Fruit fly (Drosophila melanogaster) whole organism, embryonic: ENCODE data around the gene CG32176.

Source experiments
- Atf3 ChIP-seq: fragments of 200-800 bp; sonication (Bioruptor generic); optimal IDR thresholded peaks from 3 replicates; lab custom pipeline; 2016; ENCODE audit warnings: missing biosample characterization, missing genetic modification characterization
- Bgb ChIP-seq: fragments of 200-800 bp; sonication (Bioruptor generic); IDR thresholded peaks from 2 replicates; pipeline ENCODE4 v1.3.6; 2022; ENCODE audit warnings: missing biosample characterization, missing genetic modification characterization; ENCODE audit not compliant: partially characterized antibody
- CG10209 ChIP-seq: fragments of 200-800 bp; sonication (Bioruptor generic); optimal IDR thresholded peaks from 3 replicates; lab custom pipeline; 2017; ENCODE audit warnings: missing biosample characterization, mild to moderate bottlenecking, missing genetic modification characterization, missing genetic modification reagents
- CG12299 ChIP-seq: fragments of 200-800 bp; sonication (Bioruptor generic); optimal IDR thresholded peaks from 2 replicates; lab custom pipeline; 2018; ENCODE audit warnings: missing biosample characterization, mild to moderate bottlenecking, missing genetic modification characterization
- CG15269 ChIP-seq: fragments of 200-800 bp; sonication (Bioruptor generic); optimal IDR thresholded peaks from 2 replicates; lab custom pipeline; 2018; ENCODE audit warnings: missing biosample characterization, mild to moderate bottlenecking, missing genetic modification characterization, moderate library complexity
- CG15514 ChIP-seq: fragments of 200-800 bp; sonication (Bioruptor generic); optimal IDR thresholded peaks from 3 replicates; lab custom pipeline; 2017; ENCODE audit warnings: missing biosample characterization, missing genetic modification characterization, mild to moderate bottlenecking, moderate library complexity, missing genetic modification reagents
- CG16815 ChIP-seq: fragments of 200-800 bp; sonication (Bioruptor generic); optimal IDR thresholded peaks from 3 replicates; lab custom pipeline; 2017; ENCODE audit warnings: missing biosample characterization, mild to moderate bottlenecking, missing genetic modification characterization
- CG16863 ChIP-seq: fragments of 200-800 bp; sonication (Bioruptor generic); optimal IDR thresholded peaks from 3 replicates; lab custom pipeline; 2016; ENCODE audit warnings: missing biosample characterization, missing genetic modification characterization
- CG17361 ChIP-seq: fragments of 200-800 bp; sonication (Bioruptor generic); IDR thresholded peaks from 3 replicates; pipeline ENCODE4 v1.3.6; 2022; ENCODE audit warnings: missing biosample characterization, missing genetic modification characterization
- CG30431 ChIP-seq: fragments of 200-800 bp; sonication (Bioruptor generic); optimal IDR thresholded peaks from 2 replicates; lab custom pipeline; 2017; ENCODE audit warnings: missing biosample characterization, missing genetic modification characterization
- CG33213 ChIP-seq: fragments of 200-800 bp; sonication (Bioruptor generic); optimal IDR thresholded peaks from 3 replicates; lab custom pipeline; 2016; ENCODE audit warnings: missing biosample characterization, missing genetic modification characterization
- CG5953 ChIP-seq: fragments of 200-800 bp; sonication (Bioruptor generic); IDR thresholded peaks from 2 replicates; pipeline ENCODE4 v1.3.6; 2022; ENCODE audit warnings: missing biosample characterization, missing genetic modification characterization
- CG6765 ChIP-seq: fragments of 200-800 bp; sonication (Bioruptor generic); optimal IDR thresholded peaks from 3 replicates; lab custom pipeline; 2017; ENCODE audit warnings: missing biosample characterization, mild to moderate bottlenecking, missing genetic modification characterization
- CG8089 ChIP-seq: fragments of 200-800 bp; sonication (Bioruptor generic); optimal IDR thresholded peaks from 3 replicates; lab custom pipeline; 2016; ENCODE audit warnings: missing biosample characterization, missing genetic modification characterization
- D19B ChIP-seq: fragments of 200-800 bp; sonication (Bioruptor generic); optimal IDR thresholded peaks from 2 replicates; lab custom pipeline; 2017; ENCODE audit warnings: missing biosample characterization, mild to moderate bottlenecking, missing genetic modification characterization
- Dbx ChIP-seq: fragments of 200-800 bp; sonication (Bioruptor generic); IDR thresholded peaks from 3 replicates; pipeline ENCODE4 v1.3.6; 2022; ENCODE audit warnings: missing biosample characterization, missing genetic modification characterization
- Doc2 ChIP-seq: fragments of 200-800 bp; sonication (Bioruptor generic); IDR thresholded peaks from 2 replicates; pipeline ENCODE4 v1.3.6; 2022; ENCODE audit warnings: missing biosample characterization, missing genetic modification characterization
- Elba2 ChIP-seq: fragments of 200-800 bp; sonication (Bioruptor generic); optimal IDR thresholded peaks from 3 replicates; lab custom pipeline; 2016; ENCODE audit warnings: missing biosample characterization, missing genetic modification characterization
- Fer2 ChIP-seq: fragments of 200-800 bp; sonication (Bioruptor generic); optimal IDR thresholded peaks from 2 replicates; lab custom pipeline; 2018; ENCODE audit warnings: missing biosample characterization, mild to moderate bottlenecking, missing genetic modification characterization, moderate library complexity
- HLH3B ChIP-seq: fragments of 200-800 bp; sonication (Bioruptor generic); IDR thresholded peaks from 2 replicates; pipeline ENCODE4 v1.3.6; 2022; ENCODE audit warnings: missing biosample characterization, missing genetic modification characterization
- HmgZ ChIP-seq: fragments of 200-800 bp; sonication (Bioruptor generic); optimal IDR thresholded peaks from 2 replicates; lab custom pipeline; 2018; ENCODE audit warnings: missing biosample characterization, mild to moderate bottlenecking, missing genetic modification characterization
- Mrtf ChIP-seq: fragments of 200-800 bp; sonication (Bioruptor generic); IDR thresholded peaks from 3 replicates; pipeline ENCODE4 v1.3.6; 2022; ENCODE audit warnings: missing biosample characterization, missing genetic modification characterization
- NC2α ChIP-seq: fragments of 200-800 bp; sonication (Bioruptor generic); optimal IDR thresholded peaks from 2 replicates; lab custom pipeline; 2016; ENCODE audit warnings: missing biosample characterization, missing genetic modification characterization
- Neu2 ChIP-seq: fragments of 200-800 bp; sonication (Bioruptor generic); optimal IDR thresholded peaks from 3 replicates; lab custom pipeline; 2016; ENCODE audit warnings: missing biosample characterization, missing genetic modification characterization, borderline replicate concordance
- Nf-YB ChIP-seq: fragments of 200-800 bp; sonication (Bioruptor generic); optimal IDR thresholded peaks from 3 replicates; lab custom pipeline; 2019; ENCODE audit warnings: missing biosample characterization, mild to moderate bottlenecking, missing genetic modification characterization, moderate library complexity
- Taf1 ChIP-seq: fragments of 200-800 bp; sonication (Bioruptor generic); IDR thresholded peaks from 2 replicates; pipeline ENCODE4 v1.3.6; 2022; ENCODE audit warnings: missing biosample characterization, missing genetic modification characterization
- al ChIP-seq: fragments of 200-800 bp; sonication (Bioruptor generic); IDR thresholded peaks from 2 replicates; pipeline ENCODE4 v1.3.6; 2022; ENCODE audit warnings: missing biosample characterization, missing genetic modification characterization
- ara ChIP-seq: fragments of 200-800 bp; sonication (Bioruptor generic); IDR thresholded peaks from 2 replicates; pipeline ENCODE4 v1.3.6; 2022; ENCODE audit warnings: missing biosample characterization, missing genetic modification characterization
- cad ChIP-seq: fragments of >200 bp; optimal IDR thresholded peaks from 2 replicates; lab custom pipeline; 2017; ENCODE audit warnings: missing biosample characterization, missing genetic modification characterization
- caup ChIP-seq: fragments of 200-800 bp; sonication (Bioruptor generic); optimal IDR thresholded peaks from 3 replicates; lab custom pipeline; 2017; ENCODE audit warnings: missing biosample characterization, mild to moderate bottlenecking, missing genetic modification characterization, moderate library complexity; ENCODE audit not compliant: severe bottlenecking
- chm ChIP-seq: fragments of 200-800 bp; sonication (Bioruptor generic); IDR thresholded peaks from 2 replicates; pipeline ENCODE4 v1.3.6; 2022; ENCODE audit warnings: missing biosample characterization, missing genetic modification characterization
- da ChIP-seq: fragments of 200-800 bp; sonication (Bioruptor generic); optimal IDR thresholded peaks from 2 replicates; lab custom pipeline; 2016; ENCODE audit warnings: missing biosample characterization, missing genetic modification characterization
- eve ChIP-seq, 2 experiments: fragments of >200 bp; optimal IDR thresholded peaks; 2 replicates each; lab custom pipeline; 2017; ENCODE audit warnings: missing biosample characterization in 2 of 2, missing genetic modification characterization in 2 of 2
- fd64A ChIP-seq: fragments of 200-800 bp; sonication (Bioruptor generic); optimal IDR thresholded peaks from 3 replicates; lab custom pipeline; 2018; ENCODE audit warnings: missing biosample characterization, mild to moderate bottlenecking, missing genetic modification characterization
- gt ChIP-seq: fragments of 200-800 bp; sonication (Bioruptor generic); IDR thresholded peaks from 2 replicates; pipeline ENCODE4 v1.3.6; 2022; ENCODE audit warnings: missing biosample characterization, missing genetic modification characterization
- insv ChIP-seq, 2 experiments: fragments of 200-800 bp; sonication (Bioruptor generic); optimal IDR thresholded peaks; 3 replicates each; lab custom pipeline; 2016 to 2018; ENCODE audit warnings: missing biosample characterization in 2 of 2, missing genetic modification characterization in 2 of 2
- luna ChIP-seq: fragments of 200-800 bp; sonication (Bioruptor generic); optimal IDR thresholded peaks from 2 replicates; lab custom pipeline; 2016; ENCODE audit warnings: missing biosample characterization, missing genetic modification characterization
- odd ChIP-seq: fragments of 200-800 bp; sonication (Bioruptor generic); optimal IDR thresholded peaks from 2 replicates; lab custom pipeline; 2017; ENCODE audit warnings: missing biosample characterization, mild to moderate bottlenecking, missing genetic modification characterization
- otp ChIP-seq: fragments of 200-800 bp; sonication (Bioruptor generic); IDR thresholded peaks from 3 replicates; pipeline ENCODE4, ENCODE4 v1.3.6; 2022; ENCODE audit warnings: missing biosample characterization, missing genetic modification characterization
- pfk ChIP-seq: fragments of 200-800 bp; sonication (Bioruptor generic); optimal IDR thresholded peaks from 2 replicates; lab custom pipeline; 2018; ENCODE audit warnings: missing biosample characterization, mild to moderate bottlenecking, missing genetic modification characterization, moderate library complexity
- pho ChIP-seq: fragments of 200-800 bp; sonication (Bioruptor generic); optimal IDR thresholded peaks from 2 replicates; lab custom pipeline; 2016; ENCODE audit warnings: missing biosample characterization, missing genetic modification characterization
- run ChIP-seq: fragments of 200-800 bp; sonication (Bioruptor generic); optimal IDR thresholded peaks from 3 replicates; lab custom pipeline; 2018; ENCODE audit warnings: missing biosample characterization, mild to moderate bottlenecking, missing genetic modification characterization
- sd ChIP-seq: fragments of 200-800 bp; sonication (Bioruptor generic); optimal IDR thresholded peaks from 3 replicates; lab custom pipeline; 2018; ENCODE audit warnings: missing biosample characterization, mild to moderate bottlenecking, missing genetic modification characterization, moderate library complexity
- shn ChIP-seq: fragments of 200-800 bp; sonication (Bioruptor generic); optimal IDR thresholded peaks from 3 replicates; lab custom pipeline; 2016; ENCODE audit warnings: missing biosample characterization, missing genetic modification characterization
- sim ChIP-seq: fragments of 200-800 bp; sonication (Bioruptor generic); IDR thresholded peaks from 2 replicates; pipeline ENCODE4 v1.3.6; 2022; ENCODE audit warnings: missing biosample characterization, missing genetic modification characterization
- so ChIP-seq: fragments of 200-800 bp; sonication (Bioruptor generic); IDR thresholded peaks from 3 replicates; pipeline ENCODE4 v1.3.6; 2022; ENCODE audit warnings: missing biosample characterization, missing genetic modification characterization
- stwl ChIP-seq: fragments of 200-800 bp; sonication (Bioruptor generic); optimal IDR thresholded peaks from 3 replicates; lab custom pipeline; 2018; ENCODE audit warnings: missing biosample characterization, mild to moderate bottlenecking, missing genetic modification characterization, moderate library complexity
- tgo ChIP-seq: fragments of 200-800 bp; sonication (Bioruptor generic); IDR thresholded peaks from 3 replicates; pipeline ENCODE4 v1.3.6; 2022; ENCODE audit warnings: missing biosample characterization, missing genetic modification characterization
- wdn ChIP-seq: fragments of 200-800 bp; sonication (Bioruptor generic); IDR thresholded peaks from 2 replicates; pipeline ENCODE4 v1.3.6; 2022; ENCODE audit warnings: missing biosample characterization, missing genetic modification characterization

Gene CG32176

DNA sequence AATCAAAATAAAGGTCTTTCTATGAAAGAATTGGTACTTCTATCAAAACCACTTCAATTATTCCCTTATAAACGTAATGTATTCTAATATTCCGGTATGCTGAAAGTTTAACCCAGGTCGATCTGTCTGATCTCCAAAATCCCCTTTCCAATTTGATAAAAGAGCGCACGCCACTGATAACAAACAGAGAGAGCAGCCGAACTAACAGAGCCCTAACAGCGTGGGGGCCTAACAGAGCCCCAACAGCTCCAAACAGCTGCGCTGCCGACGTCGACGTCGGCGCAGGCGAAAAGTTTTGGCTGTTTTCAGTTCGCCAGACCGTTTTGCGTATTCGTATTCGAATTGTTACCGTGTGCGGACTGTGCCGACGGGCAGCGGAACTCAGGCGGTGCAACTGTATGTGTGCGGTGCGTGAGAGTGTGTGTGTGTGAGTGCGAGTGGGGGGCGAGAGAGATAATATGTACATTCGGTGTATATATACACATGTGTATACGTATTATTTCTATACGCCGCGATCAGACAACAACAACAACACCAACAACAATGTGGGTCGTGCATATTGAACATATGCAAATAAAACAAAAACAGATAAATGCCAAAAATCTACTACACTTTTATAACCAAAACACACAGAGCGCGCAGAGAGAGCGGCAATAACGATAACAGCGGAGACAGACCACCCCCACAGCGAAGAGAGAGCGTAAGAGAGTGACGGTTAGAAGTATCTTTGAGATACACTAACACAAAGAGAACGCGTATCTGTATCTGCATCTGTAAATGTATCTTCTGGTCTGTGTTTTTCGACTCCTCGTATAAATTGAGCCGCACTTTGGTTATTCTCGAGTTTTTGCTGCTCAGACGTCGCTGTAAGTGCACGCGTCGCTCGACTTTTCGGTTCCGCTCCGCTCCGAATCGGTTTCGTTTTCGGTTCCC is 53.4 kb downstream of the CG32176 start, which contains the start of gene Oatp74D (continued):
- TF ChIP-seq otp (GFP tag; lab: Robert Waterston, UW) (peak; percentile 62; the same call in 1 of the 3 replicates), sd (peak; percentile 96), gt (no peak), Neu2 (GFP tag; lab: Kevin White, UChicago) (no peak), CG16815 (GFP tag; lab: Kevin White, UChicago) (no peak), odd (peak; percentile 61), tgo (GFP tag; lab: Robert Waterston, UW) (0 out of 3 replicates have a peak, but pooled peaks have one; percentile 16), NC2α (GFP tag; lab: Kevin White, UChicago) (peak; percentile 48), CG8089 (GFP tag; lab: Kevin White, UChicago) (no peak), fd64A (peak; percentile 80), luna (GFP tag; lab: Kevin White, UChicago) (no peak), al (GFP tag; lab: Robert Waterston, UW) (no peak), pfk (GFP tag; lab: Kevin White, UChicago) (no peak), eve (GFP tag; optimal IDR thresholded peaks at IDR 0.05; lab: Kevin White, UChicago) (no peak), insv (GFP tag; optimal IDR thresholded peaks at IDR 0.05; lab: Kevin White, UChicago) (peak in 1 of 2 experiments; percentile 61), Dbx (GFP tag; lab: Robert Waterston, UW) (peak; percentile 45; the same call in 1 of the 3 replicates), CG33213 (GFP tag; lab: Kevin White, UChicago) (no peak), chm (GFP tag; lab: Robert Waterston, UW) (peak; percentile 43; the same call in 1 of the 2 replicates), HLH3B (GFP tag; lab: Robert Waterston, UW) (peak; percentile 43; the same call in 1 of the 2 replicates), CG17361 (GFP tag; lab: Robert Waterston, UW) (no peak; the same call in 2 of the 3 replicates), pho (peak; percentile 5), stwl (tag; lab: Kevin White, UChicago) (no peak), Atf3 (GFP tag; lab: Kevin White, UChicago) (no peak), ara (GFP tag; lab: Robert Waterston, UW) (no peak; the same call in 1 of the 2 replicates), CG30431 (GFP tag; lab: Kevin White, UChicago) (no peak), Doc2 (no peak), so (peak; percentile 69; the same call in 2 of the 3 replicates), HmgZ (tag; lab: Kevin White, UChicago) (peak; percentile 69), wdn (GFP tag; lab: Robert Waterston, UW) (no peak; the same call in 1 of the 2 replicates), cad (GFP tag; lab: Kevin White, UChicago) (no peak), da (GFP tag; lab: Kevin White, UChicago) (no peak), Nf-YB (GFP tag; lab: Kevin White, UChicago) (peak; percentile 0), Fer2 (no peak), D19B (GFP tag; lab: Kevin White, UChicago) (no peak), Mrtf (GFP tag; lab: Robert Waterston, UW) (no peak), Bgb (GFP tag; lab: Robert Waterston, UW) (peak; percentile 68; the same call in 1 of the 2 replicates), caup (peak; percentile 63), run (tag; lab: Kevin White, UChicago) (no peak), shn (GFP tag; lab: Kevin White, UChicago) (no peak), CG15269 (tag; lab: Kevin White, UChicago) (peak; percentile 5), Taf1 (GFP tag; lab: Robert Waterston, UW) (no peak), CG10209 (GFP tag; lab: Kevin White, UChicago) (peak; percentile 51), Elba2 (GFP tag; lab: Kevin White, UChicago) (no peak), CG16863 (no peak), CG5953 (GFP tag; lab: Robert Waterston, UW) (peak; percentile 43; the same call in 1 of the 2 replicates), CG12299 (tag; lab: Kevin White, UChicago) (peak; percentile 72), CG15514 (GFP tag; lab: Kevin White, UChicago) (peak; percentile 29), CG6765 (peak; percentile 35), sim (GFP tag; lab: Robert Waterston, UW) (no peak)
